Fruit fly (Drosophila melanogaster): Measurements from ENCODE around the gene Csk.

Gene Csk

DNA sequence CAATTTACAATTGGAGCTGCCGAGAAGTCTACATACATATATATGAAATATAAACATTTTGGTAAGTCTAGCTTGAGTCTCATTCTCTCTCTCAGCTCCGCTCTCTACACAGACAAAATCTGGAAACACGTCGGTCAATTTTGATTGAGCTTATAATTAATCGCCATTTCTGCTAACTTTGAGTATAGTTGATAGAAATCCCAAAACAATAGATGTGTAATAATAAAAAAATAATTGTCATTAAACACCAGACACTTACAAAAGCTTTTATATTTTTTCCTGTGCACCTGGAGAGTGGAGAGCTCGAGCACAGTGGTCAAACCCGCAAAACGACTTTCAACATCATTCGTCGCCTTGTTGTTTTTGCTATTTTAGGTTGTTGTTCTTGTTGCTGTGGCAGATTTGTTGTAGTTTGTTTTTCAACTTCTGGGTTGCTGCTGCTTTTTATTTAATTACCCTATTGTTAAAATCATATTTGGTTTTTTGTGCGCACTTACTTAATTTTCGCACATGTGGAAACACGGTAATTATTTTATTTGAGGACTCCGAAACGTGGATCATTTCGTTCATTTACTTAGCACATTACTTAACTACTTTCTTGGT lies 6.2 kb upstream of the Csk start:
- TF ChIP-seq N (GFP tag; optimal IDR thresholded peaks at IDR 0.05) = no peak
- no peak for TF ChIP-seq Myc (optimal IDR thresholded peaks at IDR 0.05)
- peak; percentile 92 for TF ChIP-seq Jra (GFP tag; optimal IDR thresholded peaks at IDR 0.05)
- peak; percentile 93 for TF ChIP-seq sv (GFP tag; optimal IDR thresholded peaks at IDR 0.05)
- peak; percentile 69 for TF ChIP-seq CG9705 (GFP tag; optimal IDR thresholded peaks at IDR 0.05)
- TF ChIP-seq Mio (GFP tag; optimal IDR thresholded peaks at IDR 0.05) = peak; percentile 86
- no peak for TF ChIP-seq lola (GFP tag; optimal IDR thresholded peaks at IDR 0.05)
- TF ChIP-seq GATAd (GFP tag; optimal IDR thresholded peaks at IDR 0.05) = peak; percentile 80
- peak; percentile 94 for TF ChIP-seq woc (GFP tag; optimal IDR thresholded peaks at IDR 0.05)
- TF ChIP-seq Abd-B (GFP tag; optimal IDR thresholded peaks at IDR 0.05) = no peak
- no peak for TF ChIP-seq usp (GFP tag; optimal IDR thresholded peaks at IDR 0.05)
- peak; percentile 94 for TF ChIP-seq Hr83 (GFP tag; optimal IDR thresholded peaks at IDR 0.05; ENCODE audit: poor library complexity, severe bottlenecking)
- TF ChIP-seq Dif (GFP tag; optimal IDR thresholded peaks at IDR 0.05; ENCODE audit: partially characterized antibody) = peak; percentile 22
- TF ChIP-seq OdsH (GFP tag; optimal IDR thresholded peaks at IDR 0.05) = peak; percentile 99
- TF ChIP-seq foxo (GFP tag; optimal IDR thresholded peaks at IDR 0.05) = peak; percentile 97 to 99
- no peak for TF ChIP-seq Vsx2 (GFP tag; optimal IDR thresholded peaks at IDR 0.05; ENCODE audit: partially characterized antibody)
- TF ChIP-seq br (GFP tag; optimal IDR thresholded peaks at IDR 0.05) = peak; percentile 99
- peak; percentile 97 for TF ChIP-seq Sp1 (GFP tag; optimal IDR thresholded peaks at IDR 0.05)
- TF ChIP-seq dmrt93B (GFP tag; optimal IDR thresholded peaks at IDR 0.05) = peak; percentile 95
- TF ChIP-seq pan (optimal IDR thresholded peaks at IDR 0.05) = no peak
- peak; percentile 97 for TF ChIP-seq brk (GFP tag; optimal IDR thresholded peaks at IDR 0.05)
- TF ChIP-seq sage (GFP tag; optimal IDR thresholded peaks at IDR 0.05) = peak; percentile 98
- TF ChIP-seq fru (GFP tag; optimal IDR thresholded peaks at IDR 0.05) = peak; percentile 98
- peak; percentile 98 for TF ChIP-seq Hnf4 (GFP tag; optimal IDR thresholded peaks at IDR 0.05)
- peak; percentile 97 for TF ChIP-seq HLH106 (tag; optimal IDR thresholded peaks at IDR 0.05)
- peak; percentile 96 for TF ChIP-seq Rel (GFP tag; optimal IDR thresholded peaks at IDR 0.05)
- TF ChIP-seq Rel (tag; optimal IDR thresholded peaks at IDR 0.05) = peak; percentile 30
- TF ChIP-seq rgr (GFP tag; optimal IDR thresholded peaks at IDR 0.05) = peak; percentile 99
- TF ChIP-seq CrebA (GFP tag; optimal IDR thresholded peaks at IDR 0.05; ENCODE audit: borderline replicate concordance) = peak; percentile 94
- no peak for TF ChIP-seq Dfd (GFP tag; optimal IDR thresholded peaks at IDR 0.05)
- TF ChIP-seq h (GFP tag; optimal IDR thresholded peaks at IDR 0.05) = peak; percentile 99
- no peak for TF ChIP-seq dl (GFP tag; optimal IDR thresholded peaks at IDR 0.05; ENCODE audit: insufficient read depth in 1 of 2, partially characterized antibody in 2 of 2)
- TF ChIP-seq CG32264 (GFP tag; optimal IDR thresholded peaks at IDR 0.05) = peak; percentile 97
- TF ChIP-seq Hr78 (GFP tag; optimal IDR thresholded peaks at IDR 0.05) = no peak
- TF ChIP-seq ey (GFP tag; optimal IDR thresholded peaks at IDR 0.05) = peak; percentile 99
- peak; percentile 95 for TF ChIP-seq tai (GFP tag; optimal IDR thresholded peaks at IDR 0.05)
- TF ChIP-seq dsf (GFP tag; optimal IDR thresholded peaks at IDR 0.05; ENCODE audit: borderline replicate concordance) = peak; percentile 90
- TF ChIP-seq jim (GFP tag; optimal IDR thresholded peaks at IDR 0.05) = peak; percentile 58
- TF ChIP-seq psq (GFP tag; optimal IDR thresholded peaks at IDR 0.05) = peak; percentile 94

DNA sequence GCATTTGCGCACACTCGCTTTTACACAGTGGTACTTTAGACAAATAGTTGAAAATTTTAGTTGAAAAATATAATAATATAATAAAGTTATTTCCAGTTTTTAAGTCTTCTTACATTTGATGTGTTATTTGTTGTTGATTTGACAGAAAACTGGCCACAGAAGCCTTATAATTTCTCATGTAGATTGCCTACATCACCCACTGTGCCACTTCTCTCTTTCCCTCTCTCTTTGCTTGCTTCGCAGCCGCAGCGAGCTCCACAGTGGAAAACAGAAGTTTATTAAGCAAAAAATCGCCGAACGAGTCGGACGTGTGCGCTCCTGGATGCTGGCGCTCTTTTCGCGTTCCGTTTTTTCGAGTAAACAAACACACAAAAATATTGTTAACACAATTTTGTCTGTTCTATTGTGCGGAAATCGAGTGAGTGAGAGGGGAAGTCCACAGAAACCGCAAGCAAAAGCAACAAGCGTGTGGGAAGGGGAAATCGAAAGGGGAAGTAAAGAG lies 5.4 kb upstream of the Csk start, which contains the start of gene CG42327:
Gene CG42327, plus strand, starts transcription at position 277 of the 502 bp plus-strand sequence.
- TF ChIP-seq sage (GFP tag; optimal IDR thresholded peaks at IDR 0.05) (peak; percentile 91), h (GFP tag; optimal IDR thresholded peaks at IDR 0.05) (peak; percentile 95), woc (GFP tag; optimal IDR thresholded peaks at IDR 0.05) (peak; percentile 87), Hr78 (GFP tag; optimal IDR thresholded peaks at IDR 0.05) (no peak), Dfd (GFP tag; optimal IDR thresholded peaks at IDR 0.05) (no peak), br (GFP tag; optimal IDR thresholded peaks at IDR 0.05) (peak; percentile 86), OdsH (GFP tag; optimal IDR thresholded peaks at IDR 0.05) (peak; percentile 94), rgr (GFP tag; optimal IDR thresholded peaks at IDR 0.05) (peak; percentile 96), dsf (GFP tag; optimal IDR thresholded peaks at IDR 0.05; ENCODE audit: borderline replicate concordance) (peak; percentile 60), CG9705 (GFP tag; optimal IDR thresholded peaks at IDR 0.05) (peak; percentile 54), Hnf4 (GFP tag; optimal IDR thresholded peaks at IDR 0.05) (peak; percentile 86), CG32264 (GFP tag; optimal IDR thresholded peaks at IDR 0.05) (peak; percentile 71), pan (optimal IDR thresholded peaks at IDR 0.05) (no peak), N (GFP tag; optimal IDR thresholded peaks at IDR 0.05) (no peak), brk (GFP tag; optimal IDR thresholded peaks at IDR 0.05) (peak; percentile 96), HLH106 (tag; optimal IDR thresholded peaks at IDR 0.05) (peak; percentile 87), sv (GFP tag; optimal IDR thresholded peaks at IDR 0.05) (peak; percentile 89), dmrt93B (GFP tag; optimal IDR thresholded peaks at IDR 0.05) (peak; percentile 75), Myc (optimal IDR thresholded peaks at IDR 0.05) (no peak), psq (GFP tag; optimal IDR thresholded peaks at IDR 0.05) (peak; percentile 89), lola (GFP tag; optimal IDR thresholded peaks at IDR 0.05) (no peak), CrebA (GFP tag; optimal IDR thresholded peaks at IDR 0.05; ENCODE audit: borderline replicate concordance) (peak; percentile 59), fru (GFP tag; optimal IDR thresholded peaks at IDR 0.05) (peak; percentile 92), tai (GFP tag; optimal IDR thresholded peaks at IDR 0.05) (peak; percentile 84), jim (GFP tag; optimal IDR thresholded peaks at IDR 0.05) (no peak), Mio (GFP tag; optimal IDR thresholded peaks at IDR 0.05) (no peak), ey (GFP tag; optimal IDR thresholded peaks at IDR 0.05) (peak; percentile 87), Rel (GFP tag; optimal IDR thresholded peaks at IDR 0.05) (peak; percentile 88), Rel (tag; optimal IDR thresholded peaks at IDR 0.05) (peak; percentile 94), GATAd (GFP tag; optimal IDR thresholded peaks at IDR 0.05) (peak; percentile 70), Dif (GFP tag; optimal IDR thresholded peaks at IDR 0.05; ENCODE audit: partially characterized antibody) (no peak), Jra (GFP tag; optimal IDR thresholded peaks at IDR 0.05) (peak; percentile 27), Vsx2 (GFP tag; optimal IDR thresholded peaks at IDR 0.05; ENCODE audit: partially characterized antibody) (no peak), dl (GFP tag; optimal IDR thresholded peaks at IDR 0.05; ENCODE audit: insufficient read depth in 1 of 2, partially characterized antibody in 2 of 2) (peak in 1 of 2 experiments; percentile 30), Sp1 (GFP tag; optimal IDR thresholded peaks at IDR 0.05) (peak; percentile 86), Hr83 (GFP tag; optimal IDR thresholded peaks at IDR 0.05; ENCODE audit: poor library complexity, severe bottlenecking) (peak; percentile 49), foxo (GFP tag; optimal IDR thresholded peaks at IDR 0.05) (peak in 1 of 2 experiments; percentile 95), usp (GFP tag; optimal IDR thresholded peaks at IDR 0.05) (no peak), Abd-B (GFP tag; optimal IDR thresholded peaks at IDR 0.05) (no peak)
